Fruit fly (Drosophila melanogaster) whole organism, pupa: ENCODE data around the gene CG43091.

Experiments
- CG10348 ChIP-seq: fragments of 200-800 bp; sonication (Bioruptor generic); IDR thresholded peaks from 2 replicates; pipeline ENCODE4 v1.3.6; 2022; ENCODE audit warnings: missing biosample characterization, missing genetic modification characterization
- CG12605 ChIP-seq: fragments of 200-800 bp; sonication (Bioruptor generic); IDR thresholded peaks from 2 replicates; pipeline ENCODE4 v1.3.6; 2022; ENCODE audit warnings: missing biosample characterization, missing genetic modification characterization
- CG14655 ChIP-seq: fragments of 200-800 bp; sonication (Bioruptor generic); optimal IDR thresholded peaks from 3 replicates; lab custom pipeline; 2017; ENCODE audit warnings: mild to moderate bottlenecking, missing biosample characterization, missing genetic modification reagents, missing genetic modification characterization
- CG15710 ChIP-seq: fragments of 200-800 bp; sonication (Bioruptor generic); optimal IDR thresholded peaks from 2 replicates; lab custom pipeline; 2018; ENCODE audit warnings: missing biosample characterization, mild to moderate bottlenecking, missing genetic modification characterization, moderate library complexity
- CG34367 ChIP-seq: fragments of 200-800 bp; sonication (Bioruptor generic); optimal IDR thresholded peaks from 2 replicates; lab custom pipeline; 2018; ENCODE audit warnings: missing biosample characterization, mild to moderate bottlenecking, missing genetic modification characterization
- CG4496 ChIP-seq: fragments of 200-800 bp; sonication (Bioruptor generic); IDR thresholded peaks from 3 replicates; pipeline ENCODE4 v1.3.6; 2022; ENCODE audit warnings: missing biosample characterization, missing genetic modification characterization
- CG8159 ChIP-seq: fragments of 200-800 bp; sonication (Bioruptor generic); optimal IDR thresholded peaks from 3 replicates; lab custom pipeline; 2018; ENCODE audit warnings: missing biosample characterization, mild to moderate bottlenecking, missing genetic modification characterization, moderate library complexity
- CG8301 ChIP-seq: fragments of 200-800 bp; sonication (Bioruptor generic); optimal IDR thresholded peaks from 2 replicates; lab custom pipeline; 2018; ENCODE audit warnings: missing biosample characterization, mild to moderate bottlenecking, missing genetic modification characterization
- EcR ChIP-seq: fragments of 200-800 bp; sonication (Bioruptor generic); optimal IDR thresholded peaks from 3 replicates; lab custom pipeline; 2019; ENCODE audit warnings: missing biosample characterization, missing genetic modification characterization, mild to moderate bottlenecking, moderate library complexity, missing genetic modification reagents
- Ets98B ChIP-seq: fragments of 200-800 bp; sonication (Bioruptor generic); IDR thresholded peaks from 2 replicates; pipeline ENCODE4 v1.3.6; 2022; ENCODE audit warnings: missing biosample characterization, missing genetic modification characterization
- Pif1B ChIP-seq: fragments of 200-800 bp; sonication (Bioruptor generic); optimal IDR thresholded peaks from 3 replicates; lab custom pipeline; 2016; ENCODE audit warnings: missing biosample characterization, missing genetic modification characterization
- Snoo ChIP-seq: fragments of 200-800 bp; sonication (Bioruptor generic); optimal IDR thresholded peaks from 3 replicates; lab custom pipeline; 2017; ENCODE audit warnings: missing biosample characterization, mild to moderate bottlenecking, missing genetic modification characterization, inconsistent platforms

DNA sequence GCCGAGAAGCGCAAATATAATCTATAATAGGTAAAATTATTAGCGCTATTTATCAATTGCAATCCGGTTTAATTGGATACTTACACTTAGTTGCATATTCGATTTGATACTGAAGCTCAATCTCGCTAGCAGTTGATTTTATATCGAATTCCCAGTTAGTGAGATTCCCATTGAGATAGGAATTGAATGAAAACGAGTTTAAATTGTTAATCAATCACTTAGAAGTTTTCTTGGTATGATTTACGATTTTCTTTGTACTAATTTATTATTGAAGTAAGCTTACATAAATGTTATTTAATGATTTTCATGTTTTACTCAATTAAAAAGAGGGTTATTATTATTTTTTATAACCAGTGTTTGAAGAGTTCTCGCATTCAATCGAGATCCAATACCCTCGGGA is 1.0 kb upstream of the CG43091 start, which contains the start of gene CG43092:
- TF ChIP-seq CG4496 (GFP tag; lab: Robert Waterston, UW) = no peak
- no peak for TF ChIP-seq CG34367 (tag; lab: Kevin White, UChicago)
- no peak for TF ChIP-seq CG8301 (tag; lab: Kevin White, UChicago)
- TF ChIP-seq CG8159 = no peak
- TF ChIP-seq CG10348 (GFP tag; lab: Robert Waterston, UW) = no peak
- TF ChIP-seq Snoo (tag; lab: Kevin White, UChicago) = no peak
- no peak for TF ChIP-seq EcR (GFP tag; lab: Kevin White, UChicago)
- no peak for TF ChIP-seq Pif1B (GFP tag; lab: Kevin White, UChicago)
- TF ChIP-seq Ets98B = no peak
- TF ChIP-seq CG14655 (GFP tag; lab: Kevin White, UChicago) = no peak
- TF ChIP-seq CG15710 = no peak
- no peak for TF ChIP-seq CG12605 (GFP tag; lab: Robert Waterston, UW)
